Worm (Caenorhabditis elegans): ENCODE results near the gene K07E8.7.
"Not testable (repeated sequence)": the region's sequence is repeated elsewhere in the genome, so short reads cannot be mapped to it uniquely, and the experiment has no call there.

Gene K07E8.7

DNA sequence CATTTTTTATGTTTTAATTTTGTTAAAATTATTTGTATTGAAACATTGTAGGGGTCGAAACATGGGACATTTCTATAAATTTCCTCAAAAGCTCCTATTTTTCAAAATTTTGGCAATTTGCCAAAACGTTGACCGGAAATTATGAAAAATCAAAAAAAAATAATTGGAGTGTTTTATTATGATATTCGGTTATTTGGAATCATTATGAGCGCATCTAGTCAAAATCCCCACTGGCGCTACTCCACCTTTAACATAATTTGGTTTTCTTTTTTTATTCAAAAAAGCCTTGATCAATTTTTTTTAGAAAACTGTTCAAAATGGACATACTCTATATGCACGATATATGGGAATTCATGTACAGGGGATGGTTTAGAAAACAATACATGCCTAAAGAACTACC, 44.9 kb downstream of the K07E8.7 start, which contains the start of gene W04H10.2:
Gene W04H10.2 (plus strand): TSS at position 301 of the 400 bp plus-strand sequence.
- no peak for TF ChIP-seq hlh-15 (tag; optimal IDR thresholded peaks at IDR 0.05)
- TF ChIP-seq tbx-7 (tag; optimal IDR thresholded peaks at IDR 0.05) = no peak
- TF ChIP-seq fkh-10 (GFP tag; optimal IDR thresholded peaks at IDR 0.05) = no peak
- no peak for TF ChIP-seq elt-2 (tag; optimal IDR thresholded peaks at IDR 0.05)
- TF ChIP-seq pha-4 (tag; optimal IDR thresholded peaks at IDR 0.05) = no peak

DNA sequence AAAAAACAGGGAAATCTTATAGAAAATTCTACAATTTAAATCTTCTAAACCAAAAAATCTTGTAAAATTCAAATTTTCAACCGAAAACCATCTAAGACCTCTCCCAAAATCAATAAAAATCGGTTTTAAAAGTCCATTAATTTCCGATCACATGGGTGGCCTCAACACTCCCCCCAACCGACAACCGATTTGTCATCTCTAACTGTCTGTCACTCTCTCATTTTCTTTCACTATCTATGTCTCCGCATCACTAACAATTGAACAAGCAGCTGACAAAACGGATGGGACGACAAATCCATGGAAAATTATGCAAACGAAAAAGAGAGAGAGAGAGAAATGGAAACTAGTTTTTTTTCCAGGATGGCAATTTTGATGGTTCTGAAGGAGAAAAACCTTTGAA, 47.2 kb downstream of the K07E8.7 start:
- peak; percentile 33 for TF ChIP-seq ceh-18 (tag; optimal IDR thresholded peaks at IDR 0.05)
- TF ChIP-seq nfya-1 (tag; optimal IDR thresholded peaks at IDR 0.05) = peak; percentile 57
- TF ChIP-seq ttx-3 (tag; optimal IDR thresholded peaks at IDR 0.05) = no peak
- TF ChIP-seq tbx-7 (tag; optimal IDR thresholded peaks at IDR 0.05) = no peak
- TF ChIP-seq unc-42 (tag; optimal IDR thresholded peaks at IDR 0.05) = peak; percentile 2
- TF ChIP-seq hlh-6 (tag; optimal IDR thresholded peaks at IDR 0.05) = no peak
- peak; percentile 13 for TF ChIP-seq rnt-1 (tag; optimal IDR thresholded peaks at IDR 0.05)
- TF ChIP-seq ceh-31 (tag; optimal IDR thresholded peaks at IDR 0.05) = peak; percentile 38
- no peak for TF ChIP-seq fkh-6 (tag; optimal IDR thresholded peaks at IDR 0.05)
- TF ChIP-seq lin-11 (tag; optimal IDR thresholded peaks at IDR 0.05) = no peak
- TF ChIP-seq tbx-2 (tag; optimal IDR thresholded peaks at IDR 0.05) = peak; percentile 39
- TF ChIP-seq hlh-30 (tag; optimal IDR thresholded peaks at IDR 0.05; ENCODE audit: insufficient read depth) = peak; percentile 86
- peak; percentile 98 for TF ChIP-seq unc-55 (GFP tag; optimal IDR thresholded peaks at IDR 0.05)

DNA sequence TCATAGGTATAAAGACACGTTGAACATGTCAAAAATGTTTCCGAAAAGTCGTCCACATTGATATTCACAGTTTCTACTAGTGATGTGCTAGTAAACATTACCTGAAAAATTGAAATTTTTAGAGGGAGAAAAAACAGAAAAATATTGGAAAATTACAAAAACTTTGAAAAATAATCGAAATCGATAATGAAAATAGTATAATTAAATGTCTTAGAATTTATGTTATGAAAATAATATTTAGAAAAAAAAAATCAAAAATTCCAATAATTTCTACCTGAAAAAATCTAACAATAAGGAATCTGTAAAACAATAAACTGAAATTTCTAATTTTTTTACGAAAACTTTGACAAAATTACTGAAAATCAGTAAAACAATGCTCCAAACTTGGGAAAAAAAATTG, 48.1 kb downstream of the K07E8.7 start, which contains the start of gene nhl-3:
Gene nhl-3 (minus strand): TSS at position 101 of the 400 bp plus-strand sequence.
- TF ChIP-seq elt-4 (tag; optimal IDR thresholded peaks at IDR 0.05) (no peak), ceh-30 (tag; optimal IDR thresholded peaks at IDR 0.05) (no peak), fkh-10 (GFP tag; optimal IDR thresholded peaks at IDR 0.05) (no peak)

DNA sequence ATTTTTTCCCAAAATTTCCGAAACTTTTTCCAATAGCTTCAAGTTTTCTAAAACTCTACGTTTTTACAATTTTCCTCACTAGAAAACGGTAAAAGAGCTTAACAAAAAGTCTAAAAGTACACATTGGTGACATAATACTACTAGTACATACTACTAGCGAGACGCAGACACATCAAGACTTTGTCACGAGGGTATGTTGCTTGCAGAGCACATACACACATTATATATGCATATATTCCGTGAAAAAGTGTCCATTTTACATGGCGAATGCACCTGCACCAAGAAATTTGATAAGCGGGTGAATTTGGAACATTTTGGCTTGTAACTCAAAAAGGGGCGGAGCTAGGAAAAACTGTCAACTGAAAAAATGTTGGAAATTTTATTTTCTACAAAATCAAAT, 48.9 kb downstream of the K07E8.7 start:
- TF ChIP-seq rnt-1 (tag; optimal IDR thresholded peaks at IDR 0.05) = no peak
- no peak for TF ChIP-seq C08G9.2 (tag; optimal IDR thresholded peaks at IDR 0.05)
- TF ChIP-seq unc-55 (GFP tag; optimal IDR thresholded peaks at IDR 0.05) = peak; percentile 35
- TF ChIP-seq nfya-1 (tag; optimal IDR thresholded peaks at IDR 0.05) = peak; percentile 19
- TF ChIP-seq hlh-6 (tag; optimal IDR thresholded peaks at IDR 0.05) = no peak
- TF ChIP-seq ceh-31 (tag; optimal IDR thresholded peaks at IDR 0.05) = peak; percentile 31
- no peak for TF ChIP-seq fkh-6 (tag; optimal IDR thresholded peaks at IDR 0.05)
- peak; percentile 93 for TF ChIP-seq hlh-30 (tag; optimal IDR thresholded peaks at IDR 0.05; ENCODE audit: insufficient read depth)

DNA sequence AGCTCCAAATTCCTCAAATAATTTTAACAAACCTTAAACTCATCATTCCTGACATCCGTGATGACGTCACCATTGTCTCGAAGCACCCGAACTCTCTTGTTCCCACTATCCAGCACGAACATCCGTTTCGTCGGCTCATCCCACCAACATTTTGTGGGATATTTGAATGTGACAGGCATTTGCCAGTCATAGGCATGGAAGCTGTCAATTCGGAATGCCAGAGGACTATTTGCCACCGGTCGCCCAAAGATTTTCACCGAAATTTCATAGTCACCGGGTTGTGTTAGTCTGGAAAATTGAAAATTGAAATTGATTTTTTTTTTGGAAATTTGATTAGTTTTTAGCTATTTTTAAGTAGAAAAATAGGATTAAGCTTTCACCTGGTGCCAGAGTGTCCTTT, 53.5 kb downstream of the K07E8.7 start:
- no peak for TF ChIP-seq ceh-24 (tag; optimal IDR thresholded peaks at IDR 0.05)
- no peak for TF ChIP-seq npax-4 (tag; optimal IDR thresholded peaks at IDR 0.05)
- no peak for TF ChIP-seq tbx-7 (tag; optimal IDR thresholded peaks at IDR 0.05)
- no peak for TF ChIP-seq fax-1 (tag; optimal IDR thresholded peaks at IDR 0.05)

DNA sequence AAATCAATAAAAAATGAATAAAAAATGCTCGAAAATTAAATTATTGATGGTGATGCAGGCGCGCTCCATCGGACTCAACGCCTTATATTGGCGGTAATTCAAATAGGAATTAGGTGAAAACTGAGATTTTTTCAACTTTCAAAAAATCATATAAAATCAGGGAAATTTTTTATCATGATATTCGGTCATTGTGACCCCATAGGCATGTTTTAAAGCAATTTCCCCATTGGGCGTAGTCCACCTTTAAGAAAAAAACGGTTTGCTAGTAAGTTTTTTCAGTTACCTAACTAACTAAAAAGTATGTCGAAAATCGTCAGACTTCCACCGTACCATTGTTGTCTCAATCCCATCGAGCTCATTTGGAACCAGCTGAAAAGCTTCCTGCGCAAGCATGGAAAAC, 56.9 kb downstream of the K07E8.7 start, which contains the start of gene W08F4.1:
Gene W08F4.1 (plus strand): TSS at position 301 of the 400 bp plus-strand sequence.
- not testable (repeated sequence) for TF ChIP-seq odd-2, ceh-9, ttx-3 (tag; optimal IDR thresholded peaks at IDR 0.05)

DNA sequence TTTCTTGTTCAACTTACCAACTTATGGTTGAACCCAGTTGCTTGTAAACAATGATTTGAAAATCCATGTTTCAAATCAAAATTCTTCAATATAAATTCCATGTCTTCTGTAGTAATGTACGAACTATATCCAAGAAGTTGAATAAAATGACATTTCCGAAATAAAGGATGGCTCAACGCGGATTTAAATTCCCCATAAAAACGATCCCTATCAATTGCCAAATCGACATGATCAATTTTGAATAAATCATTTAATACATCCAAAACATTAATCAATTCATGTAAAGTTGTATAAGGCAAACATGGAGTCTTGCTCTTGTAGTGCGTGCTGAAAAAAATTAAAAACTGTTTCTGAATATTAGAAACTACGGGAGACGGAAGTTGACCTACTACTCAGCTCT, 59.1 kb downstream of the K07E8.7 start, which contains the start of gene W08F4.10:
Gene W08F4.10 (minus strand): TSS at position 101 of the 400 bp plus-strand sequence.
- TF ChIP-seq che-1 (tag; optimal IDR thresholded peaks at IDR 0.05) = no peak
- TF ChIP-seq dmd-4 (tag; optimal IDR thresholded peaks at IDR 0.05; ENCODE audit: borderline replicate concordance) = no peak
- TF ChIP-seq unc-55 (GFP tag; optimal IDR thresholded peaks at IDR 0.05) = no peak
- no peak for TF ChIP-seq ztf-16 (tag; optimal IDR thresholded peaks at IDR 0.05)
- TF ChIP-seq ceh-24 (tag; optimal IDR thresholded peaks at IDR 0.05) = no peak
- TF ChIP-seq unc-3 (GFP tag; conservative IDR thresholded peaks at IDR 0.05) = no peak
- no peak for TF ChIP-seq unc-3 (tag; optimal IDR thresholded peaks at IDR 0.05)
- TF ChIP-seq lim-6 (tag; optimal IDR thresholded peaks at IDR 0.05) = no peak
- no peak for TF ChIP-seq tbx-7 (tag; optimal IDR thresholded peaks at IDR 0.05)
- TF ChIP-seq unc-86 (tag; optimal IDR thresholded peaks at IDR 0.05) = no peak
- TF ChIP-seq ceh-14 (tag; optimal IDR thresholded peaks at IDR 0.05) = no peak
- TF ChIP-seq tbx-2 (tag; optimal IDR thresholded peaks at IDR 0.05) = no peak
- no peak for TF ChIP-seq Y22D7AL.16 (tag; optimal IDR thresholded peaks at IDR 0.05)
- TF ChIP-seq ceh-2 (tag; optimal IDR thresholded peaks at IDR 0.05) = no peak
- TF ChIP-seq syd-9 (tag; optimal IDR thresholded peaks at IDR 0.05) = no peak
- no peak for TF ChIP-seq ama-1 (optimal IDR thresholded peaks at IDR 0.05)
- TF ChIP-seq ceh-48 (tag; optimal IDR thresholded peaks at IDR 0.05) = no peak
- TF ChIP-seq ref-2 (tag; optimal IDR thresholded peaks at IDR 0.05) = no peak

Measured in whole organism, late embryonic.